Fruit fly (Drosophila melanogaster): ENCODE measurements around the gene CG33500.

Gene CG33500

dm6 chr3L:11534391-11535246 is 26.2 kb downstream of the CG33500 start (continued):
- TF ChIP-seq E2f1 (GFP tag; IDR thresholded peaks at IDR 0.05) (no peak), HmgZ (tag; optimal IDR thresholded peaks at IDR 0.05) (no peak), CG34224 (GFP tag; IDR thresholded peaks at IDR 0.05; ENCODE audit: partially characterized antibody) (peak; percentile 54; the same call in 2 of the 3 replicates), stwl (tag; optimal IDR thresholded peaks at IDR 0.05) (peak; percentile 7), CG32532 (GFP tag; IDR thresholded peaks at IDR 0.05) (peak; percentile 39), Dbx (GFP tag; IDR thresholded peaks at IDR 0.05) (peak; percentile 29; the same call in 1 of the 3 replicates), esg (GFP tag; conservative IDR thresholded peaks at IDR 0.05) (0 out of 2 replicates have a peak, but pooled peaks have one; percentile 13), Hand (GFP tag; optimal IDR thresholded peaks at IDR 0.05) (no peak), CG6791 (GFP tag; IDR thresholded peaks at IDR 0.05; ENCODE audit: partially characterized antibody) (peak; percentile 58; the same call in 2 of the 3 replicates), al (GFP tag; IDR thresholded peaks at IDR 0.05) (peak; percentile 47; the same call in 1 of the 2 replicates), CG11696 (GFP tag; IDR thresholded peaks at IDR 0.05) (no peak), sug (tag; optimal IDR thresholded peaks at IDR 0.05) (no peak), Nf-YB (GFP tag; optimal IDR thresholded peaks at IDR 0.05) (no peak), Opbp (GFP tag; IDR thresholded peaks at IDR 0.05; ENCODE audit: partially characterized antibody) (0 out of 3 replicates have a peak, but pooled peaks have one; percentile 23), her (GFP tag; optimal IDR thresholded peaks at IDR 0.05) (no peak), CG42726 (GFP tag; IDR thresholded peaks at IDR 0.05; ENCODE audit: partially characterized antibody) (0 out of 2 replicates have a peak, but pooled peaks have one; percentile 23), Pdp1 (GFP tag; optimal IDR thresholded peaks at IDR 0.05) (peak in 1 of 2 experiments; percentile 62), Drgx (GFP tag; IDR thresholded peaks at IDR 0.05) (peak; percentile 7; the same call in 1 of the 2 replicates), unc-4 (GFP tag; IDR thresholded peaks at IDR 0.05; ENCODE audit: partially characterized antibody) (peak; percentile 27; the same call in 1 of the 2 replicates), dmrt99B (tag; optimal IDR thresholded peaks at IDR 0.05) (peak; percentile 28), CG12299 (tag; optimal IDR thresholded peaks at IDR 0.05) (no peak), CG7357 (GFP tag; IDR thresholded peaks at IDR 0.05) (0 out of 3 replicates have a peak, but pooled peaks have one; percentile 39), CG7839 (tag; optimal IDR thresholded peaks at IDR 0.05) (peak; percentile 48), CG17568 (GFP tag; optimal IDR thresholded peaks at IDR 0.05) (no peak), Deaf1 (tag; optimal IDR thresholded peaks at IDR 0.05) (peak; percentile 29), CG15514 (GFP tag; optimal IDR thresholded peaks at IDR 0.05) (no peak), CG10209 (GFP tag; optimal IDR thresholded peaks at IDR 0.05) (peak; percentile 12), CG9437 (GFP tag; optimal IDR thresholded peaks at IDR 0.05) (peak; percentile 1), CG11504 (tag; optimal IDR thresholded peaks at IDR 0.05) (peak; percentile 17), Oaz (GFP tag; IDR thresholded peaks at IDR 0.05) (0 out of 2 replicates have a peak, but pooled peaks have one; percentile 23), eve (GFP tag; optimal IDR thresholded peaks at IDR 0.05) (no peak), Jarid2 (GFP tag; optimal IDR thresholded peaks at IDR 0.05) (peak; percentile 68), aop (GFP tag; IDR thresholded peaks at IDR 0.05) (no peak), gsb (GFP tag; IDR thresholded peaks at IDR 0.05) (no peak), ttk (GFP tag; IDR thresholded peaks at IDR 0.05) (no peak), crp (GFP tag; optimal IDR thresholded peaks at IDR 0.05) (peak in 1 of 2 experiments; percentile 80), CG2712 (tag; optimal IDR thresholded peaks at IDR 0.05) (peak; percentile 4), zfh1 (GFP tag; IDR thresholded peaks at IDR 0.05) (0 out of 3 replicates have a peak, but pooled peaks have one; percentile 11), Rfx (GFP tag; IDR thresholded peaks at IDR 0.05) (peak; percentile 51; the same call in 1 of the 2 replicates), CHES-1-like (GFP tag; optimal IDR thresholded peaks at IDR 0.05) (no peak), CG17361 (GFP tag; IDR thresholded peaks at IDR 0.05) (0 out of 3 replicates have a peak, but pooled peaks have one; percentile 20), CG13296 (GFP tag; optimal IDR thresholded peaks at IDR 0.05) (no peak), Adf1 (GFP tag; IDR thresholded peaks at IDR 0.05) (peak; percentile 85), Med (GFP tag) (peak; percentile 78), H15 (GFP tag; IDR thresholded peaks at IDR 0.05) (no peak), chm (GFP tag; IDR thresholded peaks at IDR 0.05) (peak; percentile 64; the same call in 1 of the 2 replicates)

Data from whole organism, embryonic.